Fruit fly (Drosophila melanogaster): ENCODE data around the gene mor.
A peak's percentile ranks its signal among the peaks of the same experiment; 100 is the strongest.

mor gene

dm6 chr3R:15983541-15984229, 11.0 kb upstream of the mor start (continued):
- TF ChIP-seq CG8281 (tag; optimal IDR thresholded peaks at IDR 0.05) (no peak), pb (GFP tag; optimal IDR thresholded peaks at IDR 0.05) (no peak), CG8765 (GFP tag; IDR thresholded peaks at IDR 0.05) (no peak), E2f1 (GFP tag; IDR thresholded peaks at IDR 0.05) (no peak), toy (GFP tag; IDR thresholded peaks at IDR 0.05) (no peak), Neu2 (GFP tag; optimal IDR thresholded peaks at IDR 0.05; ENCODE audit: borderline replicate concordance) (no peak), btn (GFP tag; optimal IDR thresholded peaks at IDR 0.05) (no peak), tup (GFP tag; optimal IDR thresholded peaks at IDR 0.05) (no peak), jigr1 (GFP tag; IDR thresholded peaks at IDR 0.05) (no peak), Dbx (GFP tag; IDR thresholded peaks at IDR 0.05) (no peak), sd (tag; optimal IDR thresholded peaks at IDR 0.05) (no peak), CG1603 (tag; optimal IDR thresholded peaks at IDR 0.05) (peak; percentile 71), crc (GFP tag; optimal IDR thresholded peaks at IDR 0.05) (no peak), BtbVII (GFP tag; optimal IDR thresholded peaks at IDR 0.05) (peak; percentile 36), CG14050 (GFP tag; IDR thresholded peaks at IDR 0.05) (no peak), da (GFP tag; optimal IDR thresholded peaks at IDR 0.05) (no peak), CG17829 (tag; optimal IDR thresholded peaks at IDR 0.05) (peak; percentile 30), CG11504 (tag; optimal IDR thresholded peaks at IDR 0.05) (peak; percentile 62), caup (GFP tag; optimal IDR thresholded peaks at IDR 0.05; ENCODE audit: severe bottlenecking) (peak; percentile 18), Dad (GFP tag; optimal IDR thresholded peaks at IDR 0.05) (no peak), CG11247 (GFP tag; IDR thresholded peaks at IDR 0.05) (no peak), bowl (GFP tag; IDR thresholded peaks at IDR 0.05) (no peak), CG8944 (GFP tag; optimal IDR thresholded peaks at IDR 0.05) (no peak), dpn (GFP tag; optimal IDR thresholded peaks at IDR 0.05) (no peak), MBD-R2 (GFP tag; IDR thresholded peaks at IDR 0.05) (no peak), ap (GFP tag; IDR thresholded peaks at IDR 0.05) (no peak), Bdp1 (GFP tag; optimal IDR thresholded peaks at IDR 0.05) (no peak), Ets65A (GFP tag) (no peak), pnt (GFP tag; optimal IDR thresholded peaks at IDR 0.05) (no peak), CG3995 (GFP tag; optimal IDR thresholded peaks at IDR 0.05) (no peak), dmrt99B (tag; optimal IDR thresholded peaks at IDR 0.05) (peak; percentile 47), yki (optimal IDR thresholded peaks at IDR 0.05) (no peak), Sry-β (GFP tag; optimal IDR thresholded peaks at IDR 0.05) (peak; percentile 4), tll (GFP tag; optimal IDR thresholded peaks at IDR 0.05) (no peak), Tbp (GFP tag; optimal IDR thresholded peaks at IDR 0.05) (no peak), tgo (GFP tag; IDR thresholded peaks at IDR 0.05) (no peak), CG31388 (GFP tag; optimal IDR thresholded peaks at IDR 0.05) (no peak), Bteb2 (GFP tag; optimal IDR thresholded peaks at IDR 0.05) (no peak), mirr (GFP tag; optimal IDR thresholded peaks at IDR 0.05) (no peak), CG18599 (GFP tag; optimal IDR thresholded peaks at IDR 0.05) (peak; percentile 8), HLH54F (GFP tag; optimal IDR thresholded peaks at IDR 0.05) (no peak), CG12104 (GFP tag; optimal IDR thresholded peaks at IDR 0.05) (no peak), CG8359 (GFP tag; optimal IDR thresholded peaks at IDR 0.05; ENCODE audit: borderline replicate concordance) (peak; percentile 21), trh (GFP tag; optimal IDR thresholded peaks at IDR 0.05) (no peak), CG7556 (GFP tag; optimal IDR thresholded peaks at IDR 0.05) (no peak), CG8924 (tag; optimal IDR thresholded peaks at IDR 0.05) (no peak), chn (GFP tag; optimal IDR thresholded peaks at IDR 0.05) (no peak), twi (tag; optimal IDR thresholded peaks at IDR 0.05) (peak; percentile 29), CG31441 (GFP tag; IDR thresholded peaks at IDR 0.05) (peak; percentile 53; the same call in 1 of the 2 replicates), CG2712 (tag; optimal IDR thresholded peaks at IDR 0.05) (peak; percentile 55), CTCF (GFP tag; optimal IDR thresholded peaks at IDR 0.05) (no peak), Doc3 (GFP tag; IDR thresholded peaks at IDR 0.05; ENCODE audit: partially characterized antibody) (no peak)

All from whole organism, embryonic.